Worm (Caenorhabditis elegans): ENCODE measurements around the gene F37C12.18.

The F37C12.18 gene

DNA sequence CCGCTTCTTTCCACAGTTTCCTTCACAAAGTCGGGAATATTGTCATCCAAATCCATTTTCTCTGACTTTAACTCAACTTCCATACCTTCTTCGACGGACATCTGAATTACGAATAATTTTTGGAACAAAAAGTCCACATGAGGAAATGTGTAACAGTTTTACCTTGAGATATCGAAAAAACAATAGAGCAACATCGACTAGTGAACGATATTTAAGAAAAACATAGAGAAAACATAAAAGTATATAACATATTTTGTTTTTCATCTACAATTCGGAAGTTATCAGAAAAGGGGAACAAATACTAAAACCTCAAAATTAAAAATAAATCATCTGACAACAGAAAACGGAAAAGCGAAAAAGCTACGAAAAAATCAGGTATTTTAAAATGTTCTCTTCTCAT lies 37.6 kb upstream of the F37C12.18 start, which contains the start of gene adr-2:
TSS of gene adr-2 (minus strand) at position 101 of the 400 bp plus-strand sequence.
- TF ChIP-seq drap-1 (GFP tag; optimal IDR thresholded peaks at IDR 0.05) (no peak), lin-13 (tag; optimal IDR thresholded peaks at IDR 0.05) (no peak), mls-2 (tag; optimal IDR thresholded peaks at IDR 0.05) (no peak), flh-1 (GFP tag; optimal IDR thresholded peaks at IDR 0.05) (no peak), ham-2 (GFP tag; optimal IDR thresholded peaks at IDR 0.05) (no peak), unc-62 (GFP tag; optimal IDR thresholded peaks at IDR 0.05) (no peak), sem-2 (GFP tag; optimal IDR thresholded peaks at IDR 0.05) (no peak), mab-5 (tag; optimal IDR thresholded peaks at IDR 0.05) (no peak), tbx-8 (GFP tag; optimal IDR thresholded peaks at IDR 0.05) (no peak), ceh-39 (tag; optimal IDR thresholded peaks at IDR 0.05) (no peak), nhr-237 (tag; optimal IDR thresholded peaks at IDR 0.05) (no peak), nhr-76 (tag; optimal IDR thresholded peaks at IDR 0.05) (no peak), blmp-1 (tag; optimal IDR thresholded peaks at IDR 0.05) (no peak), elt-3 (tag; optimal IDR thresholded peaks at IDR 0.05) (no peak), M03D4.4 (tag; optimal IDR thresholded peaks at IDR 0.05) (no peak), cnd-1 (tag; optimal IDR thresholded peaks at IDR 0.05) (no peak), lin-32 (GFP tag; optimal IDR thresholded peaks at IDR 0.05) (no peak)

ce11 chrIII:7230841-7231240 lies 35.6 kb upstream of the F37C12.18 start, which contains the start of gene R151.10:
TSS of gene R151.10 (minus strand) at chrIII:7230941.
- TF ChIP-seq cnd-1 (tag; optimal IDR thresholded peaks at IDR 0.05) (no peak), M03D4.4 (tag; optimal IDR thresholded peaks at IDR 0.05) (no peak), ces-1 (GFP tag; optimal IDR thresholded peaks at IDR 0.05) (no peak), drap-1 (GFP tag; optimal IDR thresholded peaks at IDR 0.05) (no peak), hlh-1 (tag; optimal IDR thresholded peaks at IDR 0.05) (no peak), pha-4 (tag; optimal IDR thresholded peaks at IDR 0.05) (no peak), mep-1 (tag; optimal IDR thresholded peaks at IDR 0.05) (no peak), nhr-2 (tag; optimal IDR thresholded peaks at IDR 0.05) (no peak), bed-3 (GFP tag; optimal IDR thresholded peaks at IDR 0.05) (no peak), flh-1 (GFP tag; optimal IDR thresholded peaks at IDR 0.05) (no peak), lsy-2 (tag; optimal IDR thresholded peaks at IDR 0.05) (no peak), nhr-28 (tag; optimal IDR thresholded peaks at IDR 0.05) (no peak), ztf-11 (tag; optimal IDR thresholded peaks at IDR 0.05) (no peak), nhr-237 (tag; optimal IDR thresholded peaks at IDR 0.05) (no peak)

- TF ChIP-seq unc-39 (tag; optimal IDR thresholded peaks at IDR 0.05) (no peak), unc-120 (tag; optimal IDR thresholded peaks at IDR 0.05; ENCODE audit: poor library complexity, severe bottlenecking) (no peak), snpc-4 (tag; optimal IDR thresholded peaks at IDR 0.05) (no peak), nhr-12 (tag; optimal IDR thresholded peaks at IDR 0.05) (no peak), nhr-76 (tag; optimal IDR thresholded peaks at IDR 0.05) (no peak), nhr-237 (tag; optimal IDR thresholded peaks at IDR 0.05) (no peak), ces-1 (GFP tag; optimal IDR thresholded peaks at IDR 0.05) (no peak), ztf-11 (tag; optimal IDR thresholded peaks at IDR 0.05) (no peak), elt-3 (tag; optimal IDR thresholded peaks at IDR 0.05) (no peak), lin-13 (tag; optimal IDR thresholded peaks at IDR 0.05) (no peak), ceh-39 (tag; optimal IDR thresholded peaks at IDR 0.05) (no peak), nhr-28 (tag; optimal IDR thresholded peaks at IDR 0.05) (no peak), ceh-83 (GFP tag; optimal IDR thresholded peaks at IDR 0.05) (no peak), elt-1 (tag; optimal IDR thresholded peaks at IDR 0.05; ENCODE audit: borderline replicate concordance, insufficient read depth) (no peak), sem-2 (GFP tag; optimal IDR thresholded peaks at IDR 0.05) (no peak), unc-62 (GFP tag; optimal IDR thresholded peaks at IDR 0.05) (no peak)
These were observed 34.5 kb upstream of the F37C12.18 start, which contains the start of gene R151.8 for ce11 chrIII:7229687-7230086. TSS of gene R151.8 (minus strand) at chrIII:7229787.

ce11 chrIII:7226607-7227006 lies 31.4 kb upstream of the F37C12.18 start, which contains the start of gene hsp-75:
TSS of gene hsp-75 (minus strand) at chrIII:7226707.
- TF ChIP-seq zip-8 (tag; optimal IDR thresholded peaks at IDR 0.05) (no peak), lin-13 (tag; optimal IDR thresholded peaks at IDR 0.05) (no peak), lin-32 (GFP tag; optimal IDR thresholded peaks at IDR 0.05) (no peak), sem-2 (GFP tag; optimal IDR thresholded peaks at IDR 0.05) (no peak), pha-4 (tag; optimal IDR thresholded peaks at IDR 0.05) (no peak), unc-120 (tag; optimal IDR thresholded peaks at IDR 0.05; ENCODE audit: poor library complexity, severe bottlenecking) (no peak), mab-5 (tag; optimal IDR thresholded peaks at IDR 0.05) (no peak), unc-39 (tag; optimal IDR thresholded peaks at IDR 0.05) (no peak)
